Worm (Caenorhabditis elegans): Measurements from ENCODE around the gene F58F9.6.

DNA sequence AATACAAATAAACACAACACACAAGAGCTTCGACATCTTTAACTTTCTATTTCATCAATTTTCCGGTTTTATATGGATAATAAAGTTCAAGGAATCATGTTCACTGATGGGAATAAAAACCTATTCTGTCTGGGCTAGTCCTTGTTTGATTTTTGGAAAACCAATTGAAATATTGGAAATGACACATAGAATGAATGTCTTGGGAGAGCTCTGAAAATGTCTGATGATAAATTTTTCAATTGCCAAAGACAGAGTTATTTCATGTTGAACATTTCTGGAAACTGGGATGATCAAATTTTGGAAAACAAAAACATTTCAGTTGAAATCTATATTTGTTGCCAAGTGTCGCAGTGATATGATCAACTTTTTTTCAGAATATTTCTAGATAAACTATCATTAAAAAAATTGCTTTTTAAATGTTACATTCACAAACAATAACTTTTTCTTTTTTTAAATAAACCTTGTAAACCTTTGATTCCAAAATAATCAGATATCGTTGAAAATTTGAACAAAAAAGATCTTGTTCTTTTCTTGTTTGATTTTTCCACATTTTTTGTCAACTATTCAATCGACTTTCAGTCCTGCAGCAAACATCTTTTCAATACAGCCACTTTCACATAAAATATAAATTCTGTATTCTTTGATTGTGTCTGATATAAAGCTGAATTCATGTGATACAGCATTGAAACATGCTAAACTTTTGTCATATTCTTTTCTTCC is at the start of gene F58F9.6, which contains the start of gene F58F9.8:
- no peak for TF ChIP-seq dao-5 (tag; optimal IDR thresholded peaks at IDR 0.05)
- TF ChIP-seq W03F9.2 (tag; optimal IDR thresholded peaks at IDR 0.05): no peak

Measured in whole organism, L4/young adult.